Fruit fly (Drosophila melanogaster) whole organism, embryonic: ENCODE data around the gene CG10747.

Experiments used
- CG11093 ChIP-seq: fragments of 200-800 bp; sonication (Bioruptor generic); IDR thresholded peaks from 3 replicates; pipeline ENCODE4 v1.3.6; 2022; ENCODE audit warnings: missing biosample characterization, missing genetic modification characterization
- CG11247 ChIP-seq: fragments of 200-800 bp; sonication (Bioruptor generic); IDR thresholded peaks from 2 replicates; pipeline ENCODE4 v1.3.6; 2022; ENCODE audit warnings: missing biosample characterization, missing genetic modification characterization
- CG11456 ChIP-seq: fragments of 200-800 bp; sonication (Bioruptor generic); IDR thresholded peaks from 3 replicates; pipeline ENCODE4 v1.3.6; 2022; ENCODE audit warnings: missing biosample characterization, missing genetic modification characterization
- CG12769 ChIP-seq: fragments of 200-800 bp; sonication (Bioruptor generic); optimal IDR thresholded peaks from 2 replicates; lab custom pipeline; 2019; ENCODE audit warnings: missing biosample characterization, mild to moderate bottlenecking, missing genetic modification characterization, moderate library complexity
- CG13775 ChIP-seq: fragments of 200-800 bp; sonication (Bioruptor generic); optimal IDR thresholded peaks from 3 replicates; lab custom pipeline; 2017; ENCODE audit warnings: missing biosample characterization, mild to moderate bottlenecking, missing genetic modification characterization
- CG14441 ChIP-seq: fragments of 200-800 bp; sonication (Bioruptor generic); IDR thresholded peaks from 2 replicates; pipeline ENCODE4 v1.3.6; 2022; ENCODE audit warnings: missing biosample characterization, missing genetic modification characterization
- CG14667 ChIP-seq: fragments of 200-800 bp; sonication (Bioruptor generic); IDR thresholded peaks from 2 replicates; pipeline ENCODE4 v1.3.6; 2022; ENCODE audit warnings: missing biosample characterization, missing genetic modification characterization
- CG14710 ChIP-seq: fragments of 200-800 bp; sonication (Bioruptor generic); optimal IDR thresholded peaks from 3 replicates; lab custom pipeline; 2019; ENCODE audit warnings: missing biosample characterization, mild to moderate bottlenecking, missing genetic modification characterization, moderate library complexity
- CG14965 ChIP-seq: fragments of 200-800 bp; sonication (Bioruptor generic); optimal IDR thresholded peaks from 2 replicates; lab custom pipeline; 2016; ENCODE audit warnings: missing biosample characterization, missing genetic modification characterization, borderline replicate concordance
- CG15514 ChIP-seq: fragments of 200-800 bp; sonication (Bioruptor generic); optimal IDR thresholded peaks from 3 replicates; lab custom pipeline; 2017; ENCODE audit warnings: missing biosample characterization, missing genetic modification characterization, mild to moderate bottlenecking, moderate library complexity, missing genetic modification reagents
- CG1647 ChIP-seq: fragments of 200-800 bp; sonication (Bioruptor generic); optimal IDR thresholded peaks from 3 replicates; lab custom pipeline; 2016; ENCODE audit warnings: missing biosample characterization, missing genetic modification characterization
- CG16813 ChIP-seq: fragments of 200-800 bp; sonication (Bioruptor generic); IDR thresholded peaks from 3 replicates; pipeline ENCODE4 v1.3.6; 2022; ENCODE audit warnings: missing biosample characterization, missing genetic modification characterization; ENCODE audit not compliant: partially characterized antibody
- CG17361 ChIP-seq: fragments of 200-800 bp; sonication (Bioruptor generic); IDR thresholded peaks from 3 replicates; pipeline ENCODE4 v1.3.6; 2022; ENCODE audit warnings: missing biosample characterization, missing genetic modification characterization
- CG17612 ChIP-seq: fragments of 200-800 bp; sonication (Bioruptor generic); IDR thresholded peaks from 2 replicates; pipeline ENCODE4 v1.3.6; 2022; ENCODE audit warnings: missing biosample characterization, missing genetic modification characterization
- CG17912 ChIP-seq: fragments of 200-800 bp; sonication (Bioruptor generic); optimal IDR thresholded peaks from 2 replicates; lab custom pipeline; 2018; ENCODE audit warnings: missing biosample characterization, mild to moderate bottlenecking, missing genetic modification characterization
- CG31365 ChIP-seq: fragments of 200-800 bp; sonication (Bioruptor generic); optimal IDR thresholded peaks from 2 replicates; lab custom pipeline; 2018; ENCODE audit warnings: missing biosample characterization, mild to moderate bottlenecking, missing genetic modification characterization
- CG31388 ChIP-seq: fragments of 200-800 bp; sonication (Bioruptor generic); optimal IDR thresholded peaks from 2 replicates; lab custom pipeline; 2016; ENCODE audit warnings: missing biosample characterization, missing genetic modification characterization
- CG31441 ChIP-seq: fragments of 200-800 bp; sonication (Bioruptor generic); IDR thresholded peaks from 2 replicates; pipeline ENCODE4 v1.3.6; 2022; ENCODE audit warnings: missing biosample characterization, missing genetic modification characterization
- CG3163 ChIP-seq: fragments of 200-800 bp; sonication (Bioruptor generic); optimal IDR thresholded peaks from 3 replicates; lab custom pipeline; 2016; ENCODE audit warnings: missing biosample characterization, missing genetic modification characterization
- CG32532 ChIP-seq: fragments of 200-800 bp; sonication (Bioruptor generic); IDR thresholded peaks from 2 replicates; pipeline ENCODE4 v1.3.6; 2022; ENCODE audit warnings: missing biosample characterization, missing genetic modification characterization
- CG34422 ChIP-seq: fragments of 200-800 bp; sonication (Bioruptor generic); IDR thresholded peaks from 3 replicates; pipeline ENCODE4 v1.3.6; 2022; ENCODE audit warnings: missing biosample characterization, missing genetic modification characterization
- CG7357 ChIP-seq: fragments of 200-800 bp; sonication (Bioruptor generic); IDR thresholded peaks from 3 replicates; pipeline ENCODE4 v1.3.6; 2022; ENCODE audit warnings: missing biosample characterization, missing genetic modification characterization
- CG8290 ChIP-seq, 3 experiments: fragments of 200-800 bp; sonication (Bioruptor generic); optimal IDR thresholded peaks; 2 replicates each; lab custom pipeline; 2016 to 2019; ENCODE audit warnings: missing biosample characterization in 3 of 3, missing genetic modification characterization in 3 of 3, mild to moderate bottlenecking in 2 of 3, moderate library complexity in 1 of 3
- CG9437 ChIP-seq: fragments of 200-800 bp; sonication (Bioruptor generic); optimal IDR thresholded peaks from 2 replicates; lab custom pipeline; 2018; ENCODE audit warnings: missing biosample characterization, mild to moderate bottlenecking, missing genetic modification characterization
- CG9797 ChIP-seq: fragments of 200-800 bp; sonication (Bioruptor generic); optimal IDR thresholded peaks from 3 replicates; lab custom pipeline; 2018; ENCODE audit warnings: missing biosample characterization, mild to moderate bottlenecking, missing genetic modification characterization
- CTCF ChIP-seq: fragments of 200-800 bp; sonication (Bioruptor generic); optimal IDR thresholded peaks from 2 replicates; lab custom pipeline; 2017; ENCODE audit warnings: missing biosample characterization, mild to moderate bottlenecking, missing genetic modification characterization, moderate library complexity
- CkIIα-i1 ChIP-seq: fragments of 200-800 bp; sonication (Bioruptor generic); IDR thresholded peaks from 2 replicates; pipeline ENCODE4 v1.3.6; 2022; ENCODE audit warnings: missing biosample characterization, missing genetic modification characterization
- D19A ChIP-seq: fragments of 200-800 bp; optimal IDR thresholded peaks from 3 replicates; lab custom pipeline; 2019; ENCODE audit warnings: missing biosample characterization, mild to moderate bottlenecking, missing genetic modification characterization, moderate library complexity
- Dp ChIP-seq: fragments of 200-800 bp; sonication (Bioruptor generic); optimal IDR thresholded peaks from 2 replicates; lab custom pipeline; 2018; ENCODE audit warnings: missing biosample characterization, mild to moderate bottlenecking, missing genetic modification characterization, moderate library complexity
- HLHmδ ChIP-seq: fragments of 200-800 bp; sonication (Bioruptor generic); optimal IDR thresholded peaks from 2 replicates; lab custom pipeline; 2018; ENCODE audit warnings: missing biosample characterization, mild to moderate bottlenecking, missing genetic modification characterization, moderate library complexity
- Hmr ChIP-seq: fragments of 200-800 bp; sonication (Bioruptor generic); optimal IDR thresholded peaks from 3 replicates; lab custom pipeline; 2017; ENCODE audit warnings: mild to moderate bottlenecking, missing biosample characterization, missing genetic modification reagents, missing genetic modification characterization
- Kr ChIP-seq: fragments of 200-800 bp; sonication (Bioruptor generic); optimal IDR thresholded peaks from 2 replicates; lab custom pipeline; 2017; ENCODE audit warnings: missing biosample characterization, mild to moderate bottlenecking, missing genetic modification characterization
- Lhr ChIP-seq: fragments of 200-800 bp; sonication (Bioruptor generic); optimal IDR thresholded peaks from 3 replicates; lab custom pipeline; 2017; ENCODE audit warnings: mild to moderate bottlenecking, missing biosample characterization, missing genetic modification reagents, missing genetic modification characterization
- Meics ChIP-seq: fragments of 200-800 bp; sonication (Bioruptor generic); optimal IDR thresholded peaks from 2 replicates; lab custom pipeline; 2017; ENCODE audit warnings: missing biosample characterization, mild to moderate bottlenecking, missing genetic modification characterization
- Optix ChIP-seq: fragments of 200-800 bp; sonication (Bioruptor generic); IDR thresholded peaks from 3 replicates; pipeline ENCODE4 v1.3.6; 2022; ENCODE audit warnings: missing biosample characterization, missing genetic modification characterization
- Poxn ChIP-seq: fragments of 200-800 bp; sonication (Bioruptor generic); IDR thresholded peaks from 2 replicates; pipeline ENCODE4 v1.3.6; 2022; ENCODE audit warnings: missing biosample characterization, missing genetic modification characterization
- Sry-β ChIP-seq: fragments of 200-800 bp; sonication (Bioruptor generic); optimal IDR thresholded peaks from 2 replicates; lab custom pipeline; 2018; ENCODE audit warnings: missing biosample characterization, mild to moderate bottlenecking, missing genetic modification characterization, moderate library complexity
- Ssrp ChIP-seq: fragments of 200-800 bp; sonication (Bioruptor generic); optimal IDR thresholded peaks from 2 replicates; lab custom pipeline; 2018; ENCODE audit warnings: missing biosample characterization, mild to moderate bottlenecking, missing genetic modification characterization, moderate library complexity
- YL-1 ChIP-seq: fragments of 200-800 bp; sonication (Bioruptor generic); optimal IDR thresholded peaks from 3 replicates; lab custom pipeline; 2017; ENCODE audit warnings: missing biosample characterization, mild to moderate bottlenecking, missing genetic modification characterization
- cad ChIP-seq: fragments of >200 bp; optimal IDR thresholded peaks from 2 replicates; lab custom pipeline; 2017; ENCODE audit warnings: missing biosample characterization, missing genetic modification characterization
- cg ChIP-seq: fragments of 200-800 bp; sonication (Bioruptor generic); optimal IDR thresholded peaks from 3 replicates; lab custom pipeline; 2019; ENCODE audit warnings: missing biosample characterization, mild to moderate bottlenecking, missing genetic modification characterization, moderate library complexity
- hbn ChIP-seq: fragments of 200-800 bp; sonication (Bioruptor generic); IDR thresholded peaks from 2 replicates; pipeline ENCODE4 v1.3.6; 2022; ENCODE audit warnings: missing biosample characterization, missing genetic modification characterization; ENCODE audit not compliant: partially characterized antibody
- jumu ChIP-seq: fragments of 200-800 bp; sonication (Bioruptor generic); optimal IDR thresholded peaks from 3 replicates; lab custom pipeline; 2016; ENCODE audit warnings: missing biosample characterization, missing genetic modification characterization
- klu ChIP-seq: fragments of 200-800 bp; sonication (Bioruptor generic); IDR thresholded peaks from 2 replicates; pipeline ENCODE4 v1.3.6; 2022; ENCODE audit warnings: missing biosample characterization, missing genetic modification characterization
- lmd ChIP-seq: fragments of 200-800 bp; sonication (Bioruptor generic); IDR thresholded peaks from 2 replicates; pipeline ENCODE4 v1.3.6; 2022; ENCODE audit warnings: missing biosample characterization, missing genetic modification characterization
- prd ChIP-seq, 3 experiments: fragments of >200 bp in 2 of 3; fragments of 200-800 bp in 1 of 3; sonication (Bioruptor generic) in 1 of 3; optimal IDR thresholded peaks in 2 of 3; IDR thresholded peaks in 1 of 3; 2 replicates in 2 of 3; 3 replicates in 1 of 3; pipeline versions ENCODE4 v1.3.6 to Lab custom; 2017 to 2022; ENCODE audit warnings: missing biosample characterization in 1 of 3, missing genetic modification characterization in 1 of 3
- pzg ChIP-seq: fragments of 200-800 bp; sonication (Bioruptor generic); optimal IDR thresholded peaks from 3 replicates; lab custom pipeline; 2018; ENCODE audit warnings: missing biosample characterization, mild to moderate bottlenecking, missing genetic modification characterization, moderate library complexity
- run ChIP-seq: fragments of 200-800 bp; sonication (Bioruptor generic); optimal IDR thresholded peaks from 3 replicates; lab custom pipeline; 2018; ENCODE audit warnings: missing biosample characterization, mild to moderate bottlenecking, missing genetic modification characterization
- slbo ChIP-seq: fragments of 200-800 bp; sonication (Bioruptor generic); IDR thresholded peaks from 2 replicates; pipeline ENCODE4 v1.3.6; 2022; ENCODE audit warnings: missing biosample characterization, missing genetic modification characterization

Gene CG10747

dm6 chr2L:20106595-20106994, 15.4 kb upstream of the CG10747 start:
- TF ChIP-seq CG32532 (GFP tag; lab: Robert Waterston, UW) (peak; percentile 50; the same call in 1 of the 2 replicates), run (tag; lab: Kevin White, UChicago) (no peak), lmd (0 out of 2 replicates have a peak, but pooled peaks have one; percentile 10), klu (GFP tag; lab: Robert Waterston, UW) (no peak), CG14441 (GFP tag; lab: Robert Waterston, UW) (peak; percentile 36; the same call in 1 of the 2 replicates), YL-1 (GFP tag; lab: Kevin White, UChicago) (no peak), cg (GFP tag; lab: Kevin White, UChicago) (no peak), CG8290 (GFP tag; optimal IDR thresholded peaks at IDR 0.05; lab: Kevin White, UChicago) (peak; percentile 58), CG8290 (tag; optimal IDR thresholded peaks at IDR 0.05; lab: Kevin White, UChicago) (peak in 1 of 2 experiments; percentile 53), CG34422 (0 out of 3 replicates have a peak, but pooled peaks have one; percentile 9), CG16813 (GFP tag; lab: Robert Waterston, UW) (0 out of 3 replicates have a peak, but pooled peaks have one; percentile 12), Optix (GFP tag; lab: Robert Waterston, UW) (0 out of 3 replicates have a peak, but pooled peaks have one; percentile 25), CG15514 (GFP tag; lab: Kevin White, UChicago) (peak; percentile 24), Meics (GFP tag; lab: Kevin White, UChicago) (peak; percentile 17), CG7357 (GFP tag; lab: Robert Waterston, UW) (no peak), CG11456 (GFP tag; lab: Robert Waterston, UW) (peak; percentile 65; the same call in 1 of the 3 replicates), prd (optimal IDR thresholded peaks at IDR 0.05; lab: Kevin White, UChicago) (no peak), prd (GFP tag; IDR thresholded peaks at IDR 0.05; lab: Robert Waterston, UW) (peak; percentile 40; the same call in 1 of the 3 replicates), CG13775 (GFP tag; lab: Kevin White, UChicago) (no peak), slbo (GFP tag; lab: Robert Waterston, UW) (peak; percentile 26; the same call in 1 of the 2 replicates), CTCF (GFP tag; lab: Kevin White, UChicago) (peak; percentile 91), Lhr (GFP tag; lab: Kevin White, UChicago) (peak; percentile 48), CG31365 (tag; lab: Kevin White, UChicago) (peak; percentile 16), CG11247 (GFP tag; lab: Robert Waterston, UW) (0 out of 2 replicates have a peak, but pooled peaks have one; percentile 24), CG14667 (GFP tag; lab: Robert Waterston, UW) (0 out of 2 replicates have a peak, but pooled peaks have one; percentile 18)

DNA sequence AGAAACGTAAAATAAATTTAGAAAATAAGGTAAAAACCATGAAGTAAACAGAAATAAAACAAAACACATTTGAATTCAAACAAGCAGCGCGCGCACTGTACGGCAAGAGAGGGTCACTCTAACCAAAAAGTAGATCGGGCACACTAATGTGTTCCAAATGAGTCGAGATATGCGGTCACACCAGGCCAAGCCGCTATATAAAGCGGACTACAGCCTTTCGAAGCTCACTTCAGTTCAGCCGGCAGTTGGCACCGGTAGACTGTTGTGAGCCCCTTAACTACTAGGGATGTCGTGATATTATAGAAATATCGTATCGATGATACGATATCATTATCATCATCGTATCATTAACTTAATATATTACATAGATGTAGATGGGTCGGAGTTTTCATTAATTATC, 13.4 kb upstream of the CG10747 start:
- TF ChIP-seq pzg (GFP tag; lab: Kevin White, UChicago) (peak; percentile 52), CG9797 (GFP tag; lab: Kevin White, UChicago) (peak; percentile 76), Dp (peak; percentile 72), CG11093 (no peak), CG31441 (GFP tag; lab: Robert Waterston, UW) (no peak), hbn (no peak), Sry-β (no peak), CG17912 (GFP tag; lab: Kevin White, UChicago) (no peak), Hmr (GFP tag; lab: Kevin White, UChicago) (peak; percentile 53), CG17361 (GFP tag; lab: Robert Waterston, UW) (peak; percentile 66; the same call in 2 of the 3 replicates), CG14710 (peak; percentile 0), CG31388 (no peak), Kr (GFP tag; lab: Kevin White, UChicago) (no peak), CG1647 (GFP tag; lab: Kevin White, UChicago) (no peak), CG9437 (GFP tag; lab: Kevin White, UChicago) (no peak), D19A (tag; lab: Kevin White, UChicago) (no peak), cad (GFP tag; lab: Kevin White, UChicago) (no peak), Ssrp (no peak), jumu (GFP tag; lab: Kevin White, UChicago) (no peak), CG17612 (GFP tag; lab: Robert Waterston, UW) (no peak), Poxn (GFP tag; lab: Robert Waterston, UW) (no peak), CG3163 (GFP tag; lab: Kevin White, UChicago) (no peak), CG14965 (GFP tag; lab: Kevin White, UChicago) (no peak), CG12769 (tag; lab: Kevin White, UChicago) (no peak), CkIIα-i1 (GFP tag; lab: Robert Waterston, UW) (no peak), HLHmδ (GFP tag; lab: Kevin White, UChicago) (no peak)
